Fruit fly (Drosophila melanogaster) whole organism, prepupa: Measurements from ENCODE around the gene CG6834.

Source experiments
- CG8319 ChIP-seq: fragments of 200-800 bp; sonication (Bioruptor generic); optimal IDR thresholded peaks from 3 replicates; lab custom pipeline; 2016; ENCODE audit warnings: missing biosample characterization, missing genetic modification characterization
- CG8632 ChIP-seq: fragments of 200-800 bp; sonication (Bioruptor generic); optimal IDR thresholded peaks from 3 replicates; lab custom pipeline; 2016; ENCODE audit warnings: missing biosample characterization, missing genetic modification characterization
- Gug ChIP-seq: fragments of 200-800 bp; sonication (Bioruptor generic); IDR thresholded peaks from 2 replicates; pipeline ENCODE4 v1.3.6; 2022; ENCODE audit warnings: missing biosample characterization, missing genetic modification characterization
- Hr39 ChIP-seq: fragments of 200-800 bp; sonication (Bioruptor generic); optimal IDR thresholded peaks from 2 replicates; lab custom pipeline; 2016; ENCODE audit warnings: missing biosample characterization, missing genetic modification characterization
- OdsH ChIP-seq: fragments of 200-800 bp; sonication (Bioruptor generic); optimal IDR thresholded peaks from 3 replicates; lab custom pipeline; 2016; ENCODE audit warnings: missing biosample characterization, missing genetic modification characterization
- Sox102F ChIP-seq: fragments of 200-800 bp; sonication (Bioruptor generic); optimal IDR thresholded peaks from 2 replicates; lab custom pipeline; 2016; ENCODE audit warnings: missing biosample characterization, mild to moderate bottlenecking, missing genetic modification characterization
- cyc ChIP-seq: fragments of 200-800 bp; sonication (Bioruptor generic); optimal IDR thresholded peaks from 3 replicates; lab custom pipeline; 2016; ENCODE audit warnings: missing biosample characterization, missing genetic modification characterization

- TF ChIP-seq OdsH (GFP tag; lab: Kevin White, UChicago) (no peak), Sox102F (GFP tag; lab: Kevin White, UChicago) (no peak), Hr39 (GFP tag; lab: Kevin White, UChicago) (no peak), CG8319 (GFP tag; lab: Kevin White, UChicago) (no peak), CG8632 (GFP tag; lab: Kevin White, UChicago) (no peak), cyc (GFP tag; lab: Kevin White, UChicago) (no peak), Gug (GFP tag; lab: Robert Waterston, UW) (no peak)
These were observed 47.4 kb upstream of the CG6834 start, which contains the start of gene CG14721 for dm6 chr3R:11735337-11735736.
